Worm (Caenorhabditis elegans) whole organism, L3 larva: ENCODE measurements around the gene Y53C12A.6.
A peak's percentile ranks its signal among the peaks of the same experiment; 100 is the strongest.

Experiments used
- R02D3.7 ChIP-seq: fragments of 150-350 bp; optimal IDR thresholded peaks from 2 replicates; lab custom pipeline; 2014; ENCODE audit warnings: missing biosample characterization, missing genetic modification characterization
- ZK546.5 ChIP-seq: sonication (generic microtip); optimal IDR thresholded peaks from 2 replicates; lab custom pipeline; 2017; ENCODE audit warnings: missing biosample characterization, missing genetic modification characterization
- aly-2 ChIP-seq: fragments of 150-350 bp; optimal IDR thresholded peaks from 2 replicates; lab custom pipeline; 2014; ENCODE audit warnings: missing biosample characterization, missing genetic modification characterization
- ama-1 ChIP-seq: fragments of 150-350 bp; optimal IDR thresholded peaks from 2 replicates; lab custom pipeline; 2018
- ceh-28 ChIP-seq: fragments of 150-350 bp; optimal IDR thresholded peaks from 2 replicates; lab custom pipeline; 2014; ENCODE audit warnings: missing biosample characterization, missing genetic modification reagents, missing genetic modification characterization
- ceh-82 ChIP-seq: fragments of 150-350 bp; optimal IDR thresholded peaks from 2 replicates; lab custom pipeline; 2014; ENCODE audit warnings: missing biosample characterization, missing genetic modification characterization
- ceh-9 ChIP-seq: sonication (generic microtip); optimal IDR thresholded peaks from 2 replicates; lab custom pipeline; 2018; ENCODE audit warnings: missing biosample characterization, missing genetic modification characterization
- daf-12 ChIP-seq: fragments of 150-350 bp; optimal IDR thresholded peaks from 2 replicates; lab custom pipeline; 2014; ENCODE audit warnings: missing biosample characterization, missing genetic modification reagents, missing genetic modification characterization
- elt-2 ChIP-seq: sonication (generic microtip); optimal IDR thresholded peaks from 2 replicates; lab custom pipeline; 2016; ENCODE audit warnings: missing genetic modification reagents, mild to moderate bottlenecking, missing genetic modification characterization, missing compliant biosample characterization
- elt-3 ChIP-seq, 3 experiments: fragments of 150-350 bp in 1 of 3; sonication (generic microtip) in 2 of 3; optimal IDR thresholded peaks; 2 replicates in 2 of 3; 4 replicates in 1 of 3; lab custom pipeline; 2014 to 2017; ENCODE audit warnings: missing biosample characterization in 3 of 3, missing genetic modification characterization in 3 of 3
- fkh-10 ChIP-seq: sonication (generic microtip); optimal IDR thresholded peaks from 2 replicates; lab custom pipeline; 2017; ENCODE audit warnings: missing biosample characterization, missing genetic modification reagents, missing genetic modification characterization
- fos-1 ChIP-seq: fragments of 150-350 bp; optimal IDR thresholded peaks from 2 replicates; lab custom pipeline; 2014; ENCODE audit warnings: missing biosample characterization, missing genetic modification characterization
- hmg-11 ChIP-seq: sonication (generic microtip); optimal IDR thresholded peaks from 2 replicates; lab custom pipeline; 2016; ENCODE audit warnings: missing genetic modification characterization, missing compliant biosample characterization
- jun-1 ChIP-seq: fragments of 150-350 bp; optimal IDR thresholded peaks from 2 replicates; lab custom pipeline; 2014; ENCODE audit warnings: missing biosample characterization, missing genetic modification reagents, missing genetic modification characterization
- lin-15B ChIP-seq: fragments of 150-350 bp; optimal IDR thresholded peaks from 2 replicates; lab custom pipeline; 2014; ENCODE audit warnings: missing biosample characterization, missing genetic modification characterization
- mdl-1 ChIP-seq: fragments of 150-350 bp; optimal IDR thresholded peaks from 2 replicates; lab custom pipeline; 2014; ENCODE audit warnings: missing biosample characterization, missing genetic modification characterization
- mml-1 ChIP-seq: fragments of 150-350 bp; sonication (generic microtip); optimal IDR thresholded peaks from 3 replicates; lab custom pipeline; 2014; ENCODE audit warnings: missing biosample characterization, missing genetic modification characterization
- nfya-1 ChIP-seq: sonication (generic microtip); optimal IDR thresholded peaks from 2 replicates; lab custom pipeline; 2017; ENCODE audit warnings: missing genetic modification characterization, mild to moderate bottlenecking, missing compliant biosample characterization, antibody characterized with exemption, moderate library complexity; ENCODE audit not compliant: insufficient read depth
- nhr-11 ChIP-seq: fragments of 150-350 bp; optimal IDR thresholded peaks from 2 replicates; lab custom pipeline; 2014; ENCODE audit warnings: missing biosample characterization, missing genetic modification characterization
- nhr-28 ChIP-seq: fragments of 150-350 bp; optimal IDR thresholded peaks from 2 replicates; lab custom pipeline; 2014; ENCODE audit warnings: missing biosample characterization, missing genetic modification characterization
- nhr-67 ChIP-seq: fragments of 150-350 bp; optimal IDR thresholded peaks from 2 replicates; lab custom pipeline; 2014; ENCODE audit warnings: missing biosample characterization, missing genetic modification characterization
- nhr-76 ChIP-seq: fragments of 150-350 bp; sonication (generic microtip); optimal IDR thresholded peaks from 5 replicates; lab custom pipeline; 2014; ENCODE audit warnings: missing biosample characterization, missing genetic modification characterization
- pha-4 ChIP-seq: fragments of 150-350 bp; optimal IDR thresholded peaks from 2 replicates; lab custom pipeline; 2014; ENCODE audit warnings: missing biosample characterization, missing genetic modification reagents, missing genetic modification characterization
- pqm-1 ChIP-seq: fragments of 150-350 bp; optimal IDR thresholded peaks from 2 replicates; lab custom pipeline; 2017; ENCODE audit warnings: missing biosample characterization, missing genetic modification characterization, inconsistent platforms
- sea-2 ChIP-seq: fragments of 150-350 bp; sonication (generic microtip); optimal IDR thresholded peaks from 4 replicates; lab custom pipeline; 2014; ENCODE audit warnings: missing biosample characterization, missing genetic modification reagents, missing genetic modification characterization
- skn-1 ChIP-seq: fragments of 150-350 bp; optimal IDR thresholded peaks from 2 replicates; lab custom pipeline; 2014; ENCODE audit warnings: missing biosample characterization, missing genetic modification characterization
- snpc-4 ChIP-seq: fragments of 150-350 bp; optimal IDR thresholded peaks from 2 replicates; lab custom pipeline; 2014; ENCODE audit warnings: missing biosample characterization, missing genetic modification characterization
- unc-62 ChIP-seq: fragments of 150-350 bp; sonication (generic microtip); optimal IDR thresholded peaks from 4 replicates; lab custom pipeline; 2014; ENCODE audit warnings: missing biosample characterization, missing genetic modification reagents, missing genetic modification characterization
- zag-1 ChIP-seq: fragments of 150-350 bp; optimal IDR thresholded peaks from 2 replicates; lab custom pipeline; 2014; ENCODE audit warnings: missing biosample characterization, missing genetic modification characterization
- ztf-4 ChIP-seq: fragments of 150-350 bp; optimal IDR thresholded peaks from 2 replicates; lab custom pipeline; 2014; ENCODE audit warnings: missing biosample characterization, missing genetic modification characterization

Y53C12A.6 gene

DNA sequence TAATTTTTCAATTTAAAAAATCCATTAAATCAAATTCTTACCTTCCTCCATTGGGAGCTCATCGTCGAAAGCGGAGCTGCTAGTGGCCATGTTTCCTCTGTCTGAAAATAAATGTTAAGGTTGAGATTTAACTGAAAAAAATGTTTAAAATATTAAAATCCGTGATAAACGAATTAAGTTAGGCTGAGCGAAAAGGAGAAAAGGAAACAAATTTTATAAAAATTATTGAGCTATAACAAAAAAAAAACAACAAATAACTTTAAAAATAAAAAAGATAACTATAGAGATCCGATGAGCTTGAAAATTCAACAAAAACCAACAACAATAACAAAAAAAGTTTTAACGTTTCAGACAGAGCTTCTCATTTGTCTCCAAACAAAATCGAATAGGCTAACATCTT is 25.0 kb upstream of the Y53C12A.6 start, which contains the start of gene pno-1:
TSS of gene pno-1 (minus strand) at position 101 of the 400 bp plus-strand sequence.
- no peak for TF ChIP-seq hmg-11 (tag; lab: Kevin White, UChicago)
- TF ChIP-seq fos-1 (tag; lab: Kevin White, UChicago): no peak
- no peak for TF ChIP-seq pha-4 (tag; lab: Kevin White, UChicago)
- no peak for TF ChIP-seq snpc-4
- no peak for TF ChIP-seq ama-1 (lab: Kevin White, UChicago)
- TF ChIP-seq ceh-28 (tag; lab: Kevin White, UChicago): no peak
- TF ChIP-seq pqm-1 (tag; lab: Kevin White, UChicago): no peak
- TF ChIP-seq nhr-67 (tag; lab: Kevin White, UChicago): no peak
- no peak for TF ChIP-seq fkh-10 (GFP tag; lab: Kevin White, UChicago)
- no peak for TF ChIP-seq nhr-76 (tag; lab: Kevin White, UChicago)
- TF ChIP-seq skn-1: no peak
- no peak for TF ChIP-seq zag-1 (tag; lab: Kevin White, UChicago)
- TF ChIP-seq nfya-1: no peak
- TF ChIP-seq, all 47 proteins: peak for 0

DNA sequence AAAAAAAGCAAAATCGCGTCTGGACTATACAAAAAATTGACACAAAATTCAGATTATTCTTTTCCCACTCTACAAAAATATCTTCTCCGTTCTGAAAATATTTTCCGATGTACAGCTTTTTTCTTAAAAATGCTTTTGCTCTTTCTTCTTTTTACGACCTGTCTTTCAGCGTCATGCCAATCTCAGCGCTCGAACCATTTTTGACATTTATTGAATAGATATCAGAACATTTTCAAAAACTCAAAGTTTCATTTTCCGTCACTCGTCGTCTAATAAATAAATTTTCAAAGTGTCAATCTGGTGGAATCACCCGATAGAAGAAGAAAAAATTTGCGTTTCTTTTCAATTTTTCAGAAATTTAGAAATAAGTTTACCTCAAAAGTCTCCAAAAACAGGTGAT is 23.6 kb upstream of the Y53C12A.6 start:
- TF ChIP-seq elt-2 (tag; lab: Kevin White, UChicago) (peak; percentile 49), R02D3.7 (tag; lab: Kevin White, UChicago) (no peak), ztf-4 (tag; lab: Kevin White, UChicago) (no peak), snpc-4 (no peak), jun-1 (tag; lab: Kevin White, UChicago) (no peak)
- TF ChIP-seq, all 47 proteins: peak for 1

ce11 chrII:9740552-9740951 is 22.7 kb upstream of the Y53C12A.6 start:
- TF ChIP-seq jun-1 (tag; lab: Kevin White, UChicago) (no peak), daf-12 (tag; lab: Kevin White, UChicago) (no peak), mml-1 (tag; lab: Kevin White, UChicago) (no peak), pha-4 (tag; lab: Kevin White, UChicago) (peak; percentile 50), snpc-4 (no peak), nhr-28 (tag; lab: Kevin White, UChicago) (no peak), sea-2 (GFP tag; lab: Kevin White, UChicago) (no peak), aly-2 (tag; lab: Kevin White, UChicago) (no peak), pqm-1 (tag; lab: Kevin White, UChicago) (peak; percentile 83), nfya-1 (peak; percentile 34), mdl-1 (no peak), ceh-82 (tag; lab: Kevin White, UChicago) (no peak), ZK546.5 (no peak), fkh-10 (GFP tag; lab: Kevin White, UChicago) (no peak), elt-2 (tag; lab: Kevin White, UChicago) (peak; percentile 94), R02D3.7 (tag; lab: Kevin White, UChicago) (no peak), ceh-9 (tag; lab: Kevin White, UChicago) (no peak)

DNA sequence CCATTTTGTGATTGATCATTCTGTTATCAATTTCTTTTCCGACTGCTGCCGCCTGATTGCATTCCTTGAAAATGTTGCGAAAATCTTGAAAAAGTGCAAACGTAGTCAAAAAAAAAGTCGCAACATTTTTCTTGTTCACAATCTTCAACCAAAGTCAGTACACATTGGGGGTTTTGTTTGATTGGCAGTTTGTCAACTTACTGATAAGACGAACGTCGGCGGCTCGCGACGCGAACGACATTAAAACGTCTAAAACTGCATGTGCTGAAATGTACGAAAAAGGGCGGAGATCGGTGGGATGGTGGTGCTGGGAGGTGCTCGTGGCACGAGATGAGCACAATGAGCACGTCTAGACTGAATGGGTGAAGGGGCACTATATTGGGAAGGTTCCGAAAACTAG is 21.0 kb upstream of the Y53C12A.6 start:
- TF ChIP-seq elt-2 (tag; lab: Kevin White, UChicago) (peak; percentile 96), ama-1 (lab: Kevin White, UChicago) (peak; percentile 25), pha-4 (tag; lab: Kevin White, UChicago) (peak; percentile 29), elt-3 (tag; optimal IDR thresholded peaks at IDR 0.05; lab: Kevin White, UChicago) (no peak), nfya-1 (peak; percentile 28), ceh-28 (tag; lab: Kevin White, UChicago) (peak; percentile 15), jun-1 (tag; lab: Kevin White, UChicago) (no peak), lin-15B (tag; lab: Kevin White, UChicago) (no peak), aly-2 (tag; lab: Kevin White, UChicago) (no peak), unc-62 (GFP tag; lab: Kevin White, UChicago) (no peak), nhr-11 (tag; lab: Kevin White, UChicago) (no peak), snpc-4 (peak; percentile 16), pqm-1 (tag; lab: Kevin White, UChicago) (peak; percentile 81)

DNA sequence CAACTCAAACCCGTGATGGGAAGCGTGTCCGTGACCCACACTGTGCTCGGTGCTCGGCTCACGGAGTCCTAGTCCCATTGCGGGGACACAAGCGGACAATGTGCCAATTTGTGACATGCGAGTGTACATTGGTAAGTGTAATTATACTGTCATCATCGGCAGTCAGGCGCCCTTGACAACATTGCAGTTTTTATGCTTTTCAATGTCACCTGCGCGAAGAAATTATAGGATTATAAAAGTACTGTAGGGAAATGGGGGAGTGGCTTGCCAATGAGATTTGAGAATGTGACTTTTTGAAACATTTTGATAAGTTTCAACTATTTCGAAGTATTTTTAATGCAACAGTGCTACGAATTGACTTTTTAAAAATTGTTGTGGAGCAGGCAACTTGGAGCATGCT is 18.0 kb upstream of the Y53C12A.6 start:
- TF ChIP-seq zag-1 (tag; lab: Kevin White, UChicago) (no peak), nfya-1 (peak; percentile 51)
- TF ChIP-seq, all 47 proteins: peak for 1

ce11 chrII:9731810-9732209 is 14.0 kb upstream of the Y53C12A.6 start, which contains the start of gene mab-3:
mab-3 (plus strand) TSS chrII:9732137.
- peak; percentile 43 for TF ChIP-seq elt-2 (tag; lab: Kevin White, UChicago)
